Fruit fly (Drosophila melanogaster) whole organism, adult: ENCODE results near the gene Z600.
A peak's percentile ranks its signal among the peaks of the same experiment; 100 is the strongest.

ENCODE experiments used
- CG11617 ChIP-seq: fragments of 200-800 bp; sonication (Bioruptor generic); optimal IDR thresholded peaks from 2 replicates; lab custom pipeline; 2017; ENCODE audit warnings: mild to moderate bottlenecking, missing biosample characterization, missing genetic modification reagents, missing genetic modification characterization
- CG12768 ChIP-seq: fragments of 200-800 bp; sonication (Bioruptor generic); optimal IDR thresholded peaks from 2 replicates; lab custom pipeline; 2017; ENCODE audit warnings: missing biosample characterization, missing genetic modification characterization, mild to moderate bottlenecking, moderate library complexity, missing genetic modification reagents
- CG14711 ChIP-seq: fragments of 200-800 bp; sonication (Bioruptor generic); optimal IDR thresholded peaks from 2 replicates; lab custom pipeline; 2018; ENCODE audit warnings: missing biosample characterization, mild to moderate bottlenecking, missing genetic modification characterization, moderate library complexity
- CG1620 ChIP-seq: fragments of 200-800 bp; sonication (Bioruptor generic); optimal IDR thresholded peaks from 2 replicates; lab custom pipeline; 2016; ENCODE audit warnings: missing biosample characterization, missing genetic modification characterization
- CG33017 ChIP-seq: fragments of 200-800 bp; sonication (Bioruptor generic); optimal IDR thresholded peaks from 2 replicates; lab custom pipeline; 2018; ENCODE audit warnings: missing biosample characterization, mild to moderate bottlenecking, missing genetic modification characterization, moderate library complexity
- CG5204 ChIP-seq: fragments of 200-800 bp; sonication (Bioruptor generic); optimal IDR thresholded peaks from 2 replicates; lab custom pipeline; 2016; ENCODE audit warnings: missing biosample characterization, missing genetic modification characterization
- CG7045 ChIP-seq: fragments of 200-800 bp; sonication (Bioruptor generic); optimal IDR thresholded peaks from 2 replicates; lab custom pipeline; 2017; ENCODE audit warnings: missing biosample characterization, mild to moderate bottlenecking, missing genetic modification characterization
- CG7101 ChIP-seq: fragments of 200-800 bp; sonication (Bioruptor generic); optimal IDR thresholded peaks from 2 replicates; lab custom pipeline; 2018; ENCODE audit warnings: missing biosample characterization, mild to moderate bottlenecking, missing genetic modification characterization, moderate library complexity
- Clk ChIP-seq: fragments of 200-800 bp; sonication (Bioruptor generic); optimal IDR thresholded peaks from 2 replicates; lab custom pipeline; 2017; ENCODE audit warnings: missing biosample characterization, missing genetic modification characterization
- Crg-1 ChIP-seq: fragments of 200-800 bp; sonication (Bioruptor generic); optimal IDR thresholded peaks from 2 replicates; lab custom pipeline; 2016; ENCODE audit warnings: missing biosample characterization, missing genetic modification characterization
- Hr96 ChIP-seq: fragments of 200-800 bp; sonication (Bioruptor generic); optimal IDR thresholded peaks from 2 replicates; lab custom pipeline; 2016; ENCODE audit warnings: missing biosample characterization, missing genetic modification characterization
- Mnt ChIP-seq: fragments of 200-800 bp; sonication (Bioruptor generic); optimal IDR thresholded peaks from 2 replicates; lab custom pipeline; 2016; ENCODE audit warnings: missing biosample characterization, mild to moderate bottlenecking, missing genetic modification characterization
- bab1 ChIP-seq: fragments of 200-800 bp; sonication (Bioruptor generic); optimal IDR thresholded peaks from 3 replicates; lab custom pipeline; 2019; ENCODE audit warnings: missing biosample characterization, mild to moderate bottlenecking, missing genetic modification characterization, moderate library complexity
- cic ChIP-seq: fragments of 200-800 bp; sonication (Bioruptor generic); optimal IDR thresholded peaks from 2 replicates; lab custom pipeline; 2017; ENCODE audit warnings: missing biosample characterization, mild to moderate bottlenecking, missing genetic modification characterization, moderate library complexity
- cnc ChIP-seq, 2 experiments: fragments of >200 bp; optimal IDR thresholded peaks; 2 replicates each; lab custom pipeline; 2017
- kay ChIP-seq: fragments of 200-800 bp; sonication (Bioruptor generic); peaks from one replicate; lab custom pipeline; 2016; ENCODE audit warnings: missing biosample characterization, missing genetic modification characterization, borderline replicate concordance
- ovo ChIP-seq: fragments of 200-800 bp; sonication (Bioruptor generic); optimal IDR thresholded peaks from 2 replicates; lab custom pipeline; 2016; ENCODE audit warnings: missing biosample characterization, missing genetic modification characterization
- pad ChIP-seq: fragments of 200-800 bp; sonication (Bioruptor generic); optimal IDR thresholded peaks from 3 replicates; lab custom pipeline; 2017; ENCODE audit warnings: missing biosample characterization, missing genetic modification characterization, mild to moderate bottlenecking, moderate library complexity, missing genetic modification reagents
- tj ChIP-seq: fragments of 200-800 bp; sonication (Bioruptor generic); optimal IDR thresholded peaks from 3 replicates; lab custom pipeline; 2017; ENCODE audit warnings: missing biosample characterization, mild to moderate bottlenecking, missing genetic modification characterization, moderate library complexity
- toe ChIP-seq: fragments of 200-800 bp; sonication (Bioruptor generic); optimal IDR thresholded peaks from 2 replicates; lab custom pipeline; 2016; ENCODE audit warnings: missing biosample characterization, missing genetic modification characterization

Gene Z600

dm6 chr3L:15506174-15506926 is 2.5 kb upstream of the Z600 start:
- no peak for TF ChIP-seq CG14711 (tag; lab: Kevin White, UChicago)
- TF ChIP-seq cic (GFP tag; lab: Kevin White, UChicago): peak; percentile 53

DNA sequence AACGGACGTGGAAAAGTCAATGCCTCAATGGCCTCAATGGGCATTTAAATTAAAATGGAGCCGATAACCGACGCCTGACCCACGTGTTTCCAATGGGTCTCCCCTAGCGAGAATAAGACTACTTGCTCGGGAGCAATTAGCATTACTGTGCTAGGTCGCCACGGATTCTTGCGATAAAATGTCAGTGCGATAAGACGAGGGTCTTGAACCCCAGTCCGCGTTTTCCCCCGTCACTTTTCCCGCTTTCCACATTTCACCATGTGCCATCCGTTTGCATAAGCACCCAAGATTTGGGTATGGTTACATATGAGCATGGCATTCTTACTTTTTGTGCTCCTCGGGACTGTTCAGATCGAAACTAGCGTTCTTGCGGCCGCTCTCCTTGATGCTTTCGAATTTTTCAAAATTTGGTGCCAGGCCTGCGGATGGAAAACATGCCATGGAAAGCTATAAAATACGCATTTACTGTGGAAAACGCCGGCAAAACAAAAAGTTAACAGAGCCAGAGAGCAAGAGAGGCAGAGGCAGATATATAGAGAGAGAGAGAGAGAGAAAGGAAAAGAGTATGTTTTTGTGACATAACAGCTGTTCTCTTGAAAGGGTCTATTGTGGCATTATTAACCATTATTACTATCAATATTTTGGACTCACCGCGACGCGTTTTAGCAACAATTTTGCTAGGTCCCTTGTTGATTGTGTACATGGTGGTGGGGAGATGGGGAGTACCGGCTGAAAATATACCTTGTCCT is 1.5 kb upstream of the Z600 start:
- TF ChIP-seq ovo (GFP tag; lab: Kevin White, UChicago) (no peak), CG5204 (GFP tag; lab: Kevin White, UChicago) (no peak), Clk (no peak), tj (no peak)

dm6 chr3L:15508233-15508632 is 628 bp upstream of the Z600 start, which contains the start of gene CG7841:
Gene CG7841, minus strand, starts transcription at chr3L:15508252.
- TF ChIP-seq CG7045 (GFP tag; lab: Kevin White, UChicago): peak; percentile 99
- TF ChIP-seq pad: peak; percentile 90
- TF ChIP-seq cnc (optimal IDR thresholded peaks at IDR 0.05; lab: Kevin White, UChicago): no peak
- TF ChIP-seq Crg-1: peak; percentile 95
- TF ChIP-seq Mnt (GFP tag; lab: Kevin White, UChicago): peak; percentile 99
- TF ChIP-seq CG1620 (GFP tag; lab: Kevin White, UChicago): peak; percentile 90
- peak; percentile 98 for TF ChIP-seq Hr96
- peak; percentile 98 for TF ChIP-seq kay (GFP tag; lab: Kevin White, UChicago)
- TF ChIP-seq CG33017 (tag; lab: Kevin White, UChicago): peak; percentile 99
- peak; percentile 91 for TF ChIP-seq ovo (GFP tag; lab: Kevin White, UChicago)
- TF ChIP-seq CG11617 (GFP tag; lab: Kevin White, UChicago): peak; percentile 99
- peak; percentile 89 for TF ChIP-seq tj
- TF ChIP-seq CG12768 (GFP tag; lab: Kevin White, UChicago): peak; percentile 99
- peak; percentile 99 for TF ChIP-seq CG7101 (tag; lab: Kevin White, UChicago)
- peak; percentile 96 for TF ChIP-seq Clk
- no peak for TF ChIP-seq CG5204 (GFP tag; lab: Kevin White, UChicago)
- peak; percentile 97 for TF ChIP-seq CG14711 (tag; lab: Kevin White, UChicago)
- TF ChIP-seq toe: no peak
- TF ChIP-seq cic (GFP tag; lab: Kevin White, UChicago): peak; percentile 87
- peak; percentile 99 for TF ChIP-seq bab1 (GFP tag; lab: Kevin White, UChicago)

- TF ChIP-seq Mnt (GFP tag; lab: Kevin White, UChicago): peak; percentile 54
- TF ChIP-seq CG11617 (GFP tag; lab: Kevin White, UChicago): no peak
- no peak for TF ChIP-seq Crg-1
- TF ChIP-seq pad: no peak
- TF ChIP-seq kay (GFP tag; lab: Kevin White, UChicago): no peak
- no peak for TF ChIP-seq CG5204 (GFP tag; lab: Kevin White, UChicago)
- TF ChIP-seq CG1620 (GFP tag; lab: Kevin White, UChicago): no peak
- no peak for TF ChIP-seq Hr96
- no peak for TF ChIP-seq CG7045 (GFP tag; lab: Kevin White, UChicago)
- TF ChIP-seq cic (GFP tag; lab: Kevin White, UChicago): no peak
- TF ChIP-seq bab1 (GFP tag; lab: Kevin White, UChicago): peak; percentile 54
- TF ChIP-seq CG33017 (tag; lab: Kevin White, UChicago): no peak
- TF ChIP-seq ovo (GFP tag; lab: Kevin White, UChicago): no peak
These were observed 537 bp downstream of the Z600 start, which contains the start of the genes gdl and gdl-ORF39 for dm6 chr3L:15509398-15509797. Gene gdl, plus strand, starts transcription at chr3L:15509445. Gene gdl-ORF39, plus strand, starts transcription at chr3L:15509445.

DNA sequence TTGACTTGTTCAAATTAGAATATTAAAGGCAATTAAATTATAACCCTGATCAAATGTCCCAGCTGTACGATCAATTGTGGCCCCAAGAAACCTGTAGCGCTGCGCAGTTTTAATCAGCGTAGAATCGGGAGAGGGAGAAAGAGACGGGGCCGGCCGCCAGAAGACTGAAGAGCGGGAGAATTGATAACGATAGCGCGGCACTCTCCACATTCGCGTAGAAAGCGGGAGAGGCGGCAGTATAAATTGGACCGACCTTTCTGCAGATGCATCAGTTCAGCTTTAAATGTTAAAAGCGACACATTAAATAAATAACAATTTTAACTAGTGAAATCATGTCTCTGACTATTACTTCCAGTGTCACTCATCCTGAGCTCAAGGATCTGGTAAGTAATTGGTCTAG is 1.9 kb downstream of the Z600 start, which contains the start of gene MsrA:
MsrA (plus strand) TSS at position 266 of the 400 bp plus-strand sequence.
- peak; percentile 2 for TF ChIP-seq Hr96
- TF ChIP-seq kay (GFP tag; lab: Kevin White, UChicago): peak; percentile 31
- no peak for TF ChIP-seq pad
- TF ChIP-seq CG33017 (tag; lab: Kevin White, UChicago): peak; percentile 12
- no peak for TF ChIP-seq ovo (GFP tag; lab: Kevin White, UChicago)
- TF ChIP-seq Crg-1: no peak
- no peak for TF ChIP-seq CG14711 (tag; lab: Kevin White, UChicago)
- peak; percentile 49 for TF ChIP-seq cic (GFP tag; lab: Kevin White, UChicago)
- TF ChIP-seq CG1620 (GFP tag; lab: Kevin White, UChicago): no peak
- no peak for TF ChIP-seq CG5204 (GFP tag; lab: Kevin White, UChicago)
- TF ChIP-seq CG11617 (GFP tag; lab: Kevin White, UChicago): no peak
- peak; percentile 20 for TF ChIP-seq CG7101 (tag; lab: Kevin White, UChicago)
- peak; percentile 51 for TF ChIP-seq Mnt (GFP tag; lab: Kevin White, UChicago)
- no peak for TF ChIP-seq cnc (optimal IDR thresholded peaks at IDR 0.05; lab: Kevin White, UChicago)
- TF ChIP-seq toe: no peak
- TF ChIP-seq bab1 (GFP tag; lab: Kevin White, UChicago): peak; percentile 36
- TF ChIP-seq tj: peak; percentile 80
- TF ChIP-seq CG7045 (GFP tag; lab: Kevin White, UChicago): no peak
- TF ChIP-seq Clk: no peak
- no peak for TF ChIP-seq CG12768 (GFP tag; lab: Kevin White, UChicago)
